Worm (Caenorhabditis elegans): Measurements from ENCODE around the gene ndua-5.

ce11 chrIV:9523139-9523538, 1.6 kb downstream of the ndua-5 start:
- TF ChIP-seq dao-5 (tag; optimal IDR thresholded peaks at IDR 0.05): no peak
- no peak for TF ChIP-seq him-1 (tag; optimal IDR thresholded peaks at IDR 0.05)

Measured in whole organism, L4/young adult.